Fruit fly (Drosophila melanogaster) whole organism, embryonic: ENCODE measurements around the gene Alp13.

Experiments used
- Asciz ChIP-seq: fragments of 200-800 bp; sonication (Bioruptor generic); optimal IDR thresholded peaks from 2 replicates; lab custom pipeline; 2017; ENCODE audit warnings: missing biosample characterization, mild to moderate bottlenecking, missing genetic modification characterization, missing genetic modification reagents
- B-H2 ChIP-seq: fragments of 200-800 bp; sonication (Bioruptor generic); optimal IDR thresholded peaks from 2 replicates; lab custom pipeline; 2018; ENCODE audit warnings: missing biosample characterization, mild to moderate bottlenecking, missing genetic modification characterization
- CG10431 ChIP-seq: fragments of 200-800 bp; sonication (Bioruptor generic); optimal IDR thresholded peaks from 3 replicates; lab custom pipeline; 2018; ENCODE audit warnings: missing biosample characterization, mild to moderate bottlenecking, missing genetic modification characterization
- CG10543 ChIP-seq: fragments of 200-800 bp; sonication (Bioruptor generic); optimal IDR thresholded peaks from 3 replicates; lab custom pipeline; 2017; ENCODE audit warnings: missing biosample characterization, mild to moderate bottlenecking, missing genetic modification characterization, moderate library complexity
- CG12071 ChIP-seq: fragments of 200-800 bp; sonication (Bioruptor generic); optimal IDR thresholded peaks from 3 replicates; lab custom pipeline; 2018; ENCODE audit warnings: missing biosample characterization, mild to moderate bottlenecking, missing genetic modification characterization
- CG13424 ChIP-seq: fragments of 200-800 bp; sonication (Bioruptor generic); optimal IDR thresholded peaks from 2 replicates; lab custom pipeline; 2019; ENCODE audit warnings: missing biosample characterization, mild to moderate bottlenecking, missing genetic modification characterization, moderate library complexity
- CG14014 ChIP-seq: fragments of 200-800 bp; sonication (Bioruptor generic); IDR thresholded peaks from 2 replicates; pipeline ENCODE4 v1.3.6; 2022; ENCODE audit warnings: missing biosample characterization, missing genetic modification characterization
- CG14441 ChIP-seq: fragments of 200-800 bp; sonication (Bioruptor generic); IDR thresholded peaks from 2 replicates; pipeline ENCODE4 v1.3.6; 2022; ENCODE audit warnings: missing biosample characterization, missing genetic modification characterization
- CG15479 ChIP-seq: fragments of 200-800 bp; sonication (Bioruptor generic); optimal IDR thresholded peaks from 3 replicates; lab custom pipeline; 2019; ENCODE audit warnings: missing biosample characterization, mild to moderate bottlenecking, missing genetic modification characterization, moderate library complexity
- CG17359 ChIP-seq: fragments of 200-800 bp; sonication (Bioruptor generic); optimal IDR thresholded peaks from 3 replicates; lab custom pipeline; 2018; ENCODE audit warnings: missing biosample characterization, mild to moderate bottlenecking, missing genetic modification characterization, moderate library complexity
- CG17385 ChIP-seq: fragments of 200-800 bp; sonication (Bioruptor generic); optimal IDR thresholded peaks from 3 replicates; lab custom pipeline; 2018; ENCODE audit warnings: missing biosample characterization, mild to moderate bottlenecking, missing genetic modification characterization
- CG17612 ChIP-seq: fragments of 200-800 bp; sonication (Bioruptor generic); IDR thresholded peaks from 2 replicates; pipeline ENCODE4 v1.3.6; 2022; ENCODE audit warnings: missing biosample characterization, missing genetic modification characterization
- CG18476 ChIP-seq: fragments of 200-800 bp; sonication (Bioruptor generic); optimal IDR thresholded peaks from 2 replicates; lab custom pipeline; 2016; ENCODE audit warnings: missing biosample characterization, mild to moderate bottlenecking, missing genetic modification characterization
- CG2875 ChIP-seq: fragments of 200-800 bp; sonication (Bioruptor generic); optimal IDR thresholded peaks from 2 replicates; lab custom pipeline; 2017; ENCODE audit warnings: missing biosample characterization, mild to moderate bottlenecking, missing genetic modification characterization, missing genetic modification reagents
- CG31365 ChIP-seq: fragments of 200-800 bp; sonication (Bioruptor generic); optimal IDR thresholded peaks from 2 replicates; lab custom pipeline; 2018; ENCODE audit warnings: missing biosample characterization, mild to moderate bottlenecking, missing genetic modification characterization
- CG3281 ChIP-seq: fragments of 200-800 bp; sonication (Bioruptor generic); optimal IDR thresholded peaks from 3 replicates; lab custom pipeline; 2017; ENCODE audit warnings: missing biosample characterization, mild to moderate bottlenecking, missing genetic modification characterization
- CG7963 ChIP-seq: fragments of 200-800 bp; sonication (Bioruptor generic); IDR thresholded peaks from 3 replicates; pipeline ENCODE4 v1.3.6; 2022; ENCODE audit warnings: missing biosample characterization, missing genetic modification characterization; ENCODE audit not compliant: partially characterized antibody
- CG8478 ChIP-seq: fragments of >200 bp; optimal IDR thresholded peaks from 2 replicates; lab custom pipeline; 2018
- CG8765 ChIP-seq: fragments of 200-800 bp; sonication (Bioruptor generic); IDR thresholded peaks from 2 replicates; pipeline ENCODE4 v1.3.6; 2022; ENCODE audit warnings: missing biosample characterization, missing genetic modification characterization
- CG9932 ChIP-seq: fragments of 200-800 bp; sonication (Bioruptor generic); IDR thresholded peaks from 2 replicates; pipeline ENCODE4 v1.3.6; 2022; ENCODE audit warnings: missing biosample characterization, missing genetic modification characterization
- Deaf1 ChIP-seq: fragments of 200-800 bp; optimal IDR thresholded peaks from 3 replicates; lab custom pipeline; 2019; ENCODE audit warnings: missing biosample characterization, mild to moderate bottlenecking, missing genetic modification characterization, moderate library complexity
- Dip2 ChIP-seq: fragments of 200-800 bp; sonication (Bioruptor generic); IDR thresholded peaks from 2 replicates; pipeline ENCODE4 v1.3.6; 2022; ENCODE audit warnings: missing biosample characterization, missing genetic modification characterization
- Dll ChIP-seq: fragments of 200-800 bp; sonication (Bioruptor generic); IDR thresholded peaks from 4 replicates; pipeline ENCODE4 v1.3.6; 2022; ENCODE audit warnings: missing biosample characterization, missing genetic modification characterization; ENCODE audit not compliant: partially characterized antibody
- HHEX ChIP-seq: fragments of 200-800 bp; sonication (Bioruptor generic); optimal IDR thresholded peaks from 3 replicates; lab custom pipeline; 2017; ENCODE audit warnings: missing biosample characterization, mild to moderate bottlenecking, missing genetic modification characterization, missing genetic modification reagents
- HLHmδ ChIP-seq: fragments of 200-800 bp; sonication (Bioruptor generic); optimal IDR thresholded peaks from 2 replicates; lab custom pipeline; 2018; ENCODE audit warnings: missing biosample characterization, mild to moderate bottlenecking, missing genetic modification characterization, moderate library complexity
- Neu2 ChIP-seq: fragments of 200-800 bp; sonication (Bioruptor generic); optimal IDR thresholded peaks from 3 replicates; lab custom pipeline; 2016; ENCODE audit warnings: missing biosample characterization, missing genetic modification characterization, borderline replicate concordance
- Nf-YB ChIP-seq: fragments of 200-800 bp; sonication (Bioruptor generic); optimal IDR thresholded peaks from 3 replicates; lab custom pipeline; 2019; ENCODE audit warnings: missing biosample characterization, mild to moderate bottlenecking, missing genetic modification characterization, moderate library complexity
- PHDP ChIP-seq: fragments of 200-800 bp; sonication (Bioruptor generic); optimal IDR thresholded peaks from 3 replicates; lab custom pipeline; 2018; ENCODE audit warnings: missing biosample characterization, mild to moderate bottlenecking, missing genetic modification characterization, moderate library complexity
- Rfx ChIP-seq: fragments of 200-800 bp; sonication (Bioruptor generic); IDR thresholded peaks from 2 replicates; pipeline ENCODE4 v1.3.6; 2022; ENCODE audit warnings: missing biosample characterization, missing genetic modification characterization
- Vsx1 ChIP-seq: fragments of 200-800 bp; sonication (Bioruptor generic); optimal IDR thresholded peaks from 2 replicates; lab custom pipeline; 2017; ENCODE audit warnings: missing biosample characterization, mild to moderate bottlenecking, missing genetic modification characterization, missing genetic modification reagents
- abd-A ChIP-seq: fragments of 200-800 bp; sonication (Bioruptor generic); optimal IDR thresholded peaks from 3 replicates; lab custom pipeline; 2019; ENCODE audit warnings: missing biosample characterization, mild to moderate bottlenecking, missing genetic modification characterization, moderate library complexity
- bbx ChIP-seq: fragments of 200-800 bp; sonication (Bioruptor generic); IDR thresholded peaks from 2 replicates; pipeline ENCODE4 v1.3.6; 2022; ENCODE audit warnings: missing biosample characterization, missing genetic modification characterization; ENCODE audit not compliant: partially characterized antibody
- bcd ChIP-seq: fragments of 200-800 bp; sonication (Bioruptor generic); optimal IDR thresholded peaks from 2 replicates; lab custom pipeline; 2017; ENCODE audit warnings: missing biosample characterization, mild to moderate bottlenecking, missing genetic modification characterization
- crol ChIP-seq: fragments of 200-800 bp; sonication (Bioruptor generic); IDR thresholded peaks from 2 replicates; pipeline ENCODE4 v1.3.6; 2022; ENCODE audit warnings: missing biosample characterization, missing genetic modification characterization
- danr ChIP-seq: fragments of 200-800 bp; sonication (Bioruptor generic); IDR thresholded peaks from 2 replicates; pipeline ENCODE4 v1.3.6; 2022; ENCODE audit warnings: missing biosample characterization, missing genetic modification characterization
- dmrt99B ChIP-seq: fragments of 200-800 bp; sonication (Bioruptor generic); optimal IDR thresholded peaks from 2 replicates; lab custom pipeline; 2018; ENCODE audit warnings: missing biosample characterization, mild to moderate bottlenecking, missing genetic modification characterization, moderate library complexity
- inv ChIP-seq: fragments of 200-800 bp; sonication (Bioruptor generic); IDR thresholded peaks from 2 replicates; pipeline ENCODE4 v1.3.6; 2022; ENCODE audit warnings: missing biosample characterization, missing genetic modification characterization; ENCODE audit not compliant: partially characterized antibody
- klu ChIP-seq: fragments of 200-800 bp; sonication (Bioruptor generic); IDR thresholded peaks from 2 replicates; pipeline ENCODE4 v1.3.6; 2022; ENCODE audit warnings: missing biosample characterization, missing genetic modification characterization
- knrl ChIP-seq: fragments of 200-800 bp; sonication (Bioruptor generic); IDR thresholded peaks from 3 replicates; pipeline ENCODE4 v1.3.6; 2022; ENCODE audit warnings: missing biosample characterization, missing genetic modification characterization; ENCODE audit not compliant: partially characterized antibody
- pan ChIP-seq, 4 experiments: fragments of >200 bp in 3 of 4; fragments of 200-800 bp in 1 of 4; sonication (Bioruptor generic) in 1 of 4; optimal IDR thresholded peaks in 3 of 4; IDR thresholded peaks in 1 of 4; 2 replicates each; pipeline versions ENCODE4 v1.3.6 to Lab custom; 2017 to 2022; ENCODE audit warnings: missing biosample characterization in 2 of 4, missing genetic modification characterization in 2 of 4, mixed read lengths in 1 of 4
- pfk ChIP-seq: fragments of 200-800 bp; sonication (Bioruptor generic); optimal IDR thresholded peaks from 2 replicates; lab custom pipeline; 2018; ENCODE audit warnings: missing biosample characterization, mild to moderate bottlenecking, missing genetic modification characterization, moderate library complexity
- pita ChIP-seq: fragments of 200-800 bp; sonication (Bioruptor generic); optimal IDR thresholded peaks from 2 replicates; lab custom pipeline; 2017; ENCODE audit warnings: missing biosample characterization, mild to moderate bottlenecking, missing genetic modification characterization
- row ChIP-seq: fragments of 200-800 bp; sonication (Bioruptor generic); IDR thresholded peaks from 3 replicates; pipeline ENCODE4 v1.3.6; 2022; ENCODE audit warnings: missing biosample characterization, missing genetic modification characterization
- salm ChIP-seq: fragments of 200-800 bp; sonication (Bioruptor generic); optimal IDR thresholded peaks from 2 replicates; lab custom pipeline; 2018; ENCODE audit warnings: missing biosample characterization, mild to moderate bottlenecking, missing genetic modification characterization
- sima ChIP-seq: fragments of 200-800 bp; sonication (Bioruptor generic); optimal IDR thresholded peaks from 2 replicates; lab custom pipeline; 2016; ENCODE audit warnings: missing biosample characterization, missing genetic modification characterization
- sr ChIP-seq: fragments of 200-800 bp; sonication (Bioruptor generic); IDR thresholded peaks from 3 replicates; pipeline ENCODE4 v1.3.6; 2022; ENCODE audit warnings: missing biosample characterization, missing genetic modification characterization
- toy ChIP-seq: fragments of 200-800 bp; sonication (Bioruptor generic); IDR thresholded peaks from 2 replicates; pipeline ENCODE4 v1.3.6; 2022; ENCODE audit warnings: missing biosample characterization, missing genetic modification characterization
- vvl ChIP-seq: fragments of 200-800 bp; sonication (Bioruptor generic); IDR thresholded peaks from 2 replicates; pipeline ENCODE4 v1.3.6; 2022; ENCODE audit warnings: missing biosample characterization, missing genetic modification characterization

The Alp13 gene

dm6 chr3R:10109212-10109880 lies 34.2 kb upstream of the Alp13 start (continued):
- TF ChIP-seq Rfx (GFP tag; lab: Robert Waterston, UW), result peak; percentile 52; the same call in 1 of the 2 replicates
- no peak; the same call in 2 of the 3 replicates for TF ChIP-seq sr
- TF ChIP-seq bcd, result no peak
- peak; percentile 19 for TF ChIP-seq CG10543 (GFP tag; lab: Kevin White, UChicago)
- TF ChIP-seq pita, result no peak
- TF ChIP-seq CG14441, result no peak
- TF ChIP-seq CG17385 (GFP tag; lab: Kevin White, UChicago), result peak; percentile 98
- TF ChIP-seq CG9932 (GFP tag; lab: Robert Waterston, UW), result 0 out of 2 replicates have a peak, but pooled peaks have one; percentile 21
- TF ChIP-seq CG12071 (GFP tag; lab: Kevin White, UChicago), result no peak
- TF ChIP-seq CG8478, result peak; percentile 53
- no peak for TF ChIP-seq abd-A
- TF ChIP-seq danr (GFP tag; lab: Robert Waterston, UW), result no peak
- peak; percentile 0 for TF ChIP-seq HLHmδ (GFP tag; lab: Kevin White, UChicago)
- TF ChIP-seq HHEX, result no peak
- TF ChIP-seq Dll (GFP tag; lab: Robert Waterston, UW), result peak; percentile 53; the same call in 2 of the 4 replicates
- no peak for TF ChIP-seq sima (GFP tag; lab: Kevin White, UChicago)
- TF ChIP-seq CG17612 (GFP tag; lab: Robert Waterston, UW), result no peak
- no peak for TF ChIP-seq Dip2 (GFP tag; lab: Robert Waterston, UW)
- peak; percentile 84 for TF ChIP-seq vvl (GFP tag; lab: Robert Waterston, UW)
- no peak for TF ChIP-seq toy
- TF ChIP-seq salm (tag; lab: Kevin White, UChicago), result no peak
- no peak for TF ChIP-seq pan (optimal IDR thresholded peaks at IDR 0.05; lab: Kevin White, UChicago)
- peak in 1 of 2 experiments; percentile 34 for TF ChIP-seq pan (GFP tag; optimal IDR thresholded peaks at IDR 0.05 in 1 of 2, IDR thresholded peaks at IDR 0.05 in 1 of 2)
- 0 out of 2 replicates have a peak, but pooled peaks have one; percentile 20 for TF ChIP-seq CG14014 (GFP tag; lab: Robert Waterston, UW)
- TF ChIP-seq Asciz (GFP tag; lab: Kevin White, UChicago), result no peak
- TF ChIP-seq CG2875 (GFP tag; lab: Kevin White, UChicago), result no peak

dm6 chr3R:10108289-10108928 lies 33.2 kb upstream of the Alp13 start:
- no peak for TF ChIP-seq pfk (GFP tag; lab: Kevin White, UChicago)
- TF ChIP-seq CG15479 (GFP tag; lab: Kevin White, UChicago), result no peak
- peak; percentile 51 for TF ChIP-seq crol (GFP tag; lab: Robert Waterston, UW)
- TF ChIP-seq CG17359 (tag; lab: Kevin White, UChicago), result no peak
- TF ChIP-seq CG8765 (GFP tag; lab: Robert Waterston, UW), result no peak
- no peak for TF ChIP-seq PHDP (tag; lab: Kevin White, UChicago)
- no peak for TF ChIP-seq CG31365 (tag; lab: Kevin White, UChicago)
- no peak for TF ChIP-seq CG18476 (GFP tag; lab: Kevin White, UChicago)
- no peak for TF ChIP-seq klu (GFP tag; lab: Robert Waterston, UW)
- TF ChIP-seq Nf-YB, result peak; percentile 56
- 0 out of 3 replicates have a peak, but pooled peaks have one; percentile 11 for TF ChIP-seq CG7963 (GFP tag; lab: Robert Waterston, UW)
- no peak for TF ChIP-seq dmrt99B (tag; lab: Kevin White, UChicago)
- no peak for TF ChIP-seq B-H2
- TF ChIP-seq CG10431 (GFP tag; lab: Kevin White, UChicago), result no peak
- TF ChIP-seq Deaf1 (tag; lab: Kevin White, UChicago), result peak; percentile 24
- TF ChIP-seq CG3281 (GFP tag; lab: Kevin White, UChicago), result no peak
- peak; percentile 46; the same call in 1 of the 2 replicates for TF ChIP-seq bbx
- TF ChIP-seq inv (GFP tag; lab: Robert Waterston, UW), result no peak
- TF ChIP-seq knrl (GFP tag; lab: Robert Waterston, UW), result no peak
- no peak for TF ChIP-seq Neu2 (GFP tag; lab: Kevin White, UChicago)
- TF ChIP-seq Vsx1 (GFP tag; lab: Kevin White, UChicago), result no peak
- TF ChIP-seq CG13424 (tag; lab: Kevin White, UChicago), result no peak
- peak; percentile 37; the same call in 2 of the 3 replicates for TF ChIP-seq row
